Worm (Caenorhabditis elegans): ENCODE results near the gene Y57A10A.24.

Gene Y57A10A.24

DNA sequence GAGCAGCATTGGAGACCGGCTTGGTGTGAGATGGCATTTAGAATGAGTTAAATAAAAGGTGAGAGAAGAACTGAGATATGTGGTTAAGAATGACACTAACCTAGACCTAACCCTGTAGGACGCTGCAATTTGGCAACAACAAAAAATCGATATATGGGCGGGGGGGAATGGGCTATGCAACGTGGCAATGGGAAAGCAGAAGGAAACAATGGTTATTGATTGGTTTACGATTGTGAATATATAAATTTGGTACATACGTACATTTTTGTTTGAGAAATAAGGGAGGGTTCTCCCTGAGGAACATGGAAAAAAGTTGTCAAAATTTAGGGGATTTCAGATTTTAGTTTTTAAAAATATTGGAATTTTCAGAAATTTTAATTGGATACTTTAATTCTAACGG, 6.3 kb downstream of the Y57A10A.24 start, which contains the start of gene tag-276:
Gene tag-276 (minus strand): TSS at position 101 of the 400 bp plus-strand sequence.
- TF ChIP-seq unc-62 (GFP tag; optimal IDR thresholded peaks at IDR 0.05), result no peak

DNA sequence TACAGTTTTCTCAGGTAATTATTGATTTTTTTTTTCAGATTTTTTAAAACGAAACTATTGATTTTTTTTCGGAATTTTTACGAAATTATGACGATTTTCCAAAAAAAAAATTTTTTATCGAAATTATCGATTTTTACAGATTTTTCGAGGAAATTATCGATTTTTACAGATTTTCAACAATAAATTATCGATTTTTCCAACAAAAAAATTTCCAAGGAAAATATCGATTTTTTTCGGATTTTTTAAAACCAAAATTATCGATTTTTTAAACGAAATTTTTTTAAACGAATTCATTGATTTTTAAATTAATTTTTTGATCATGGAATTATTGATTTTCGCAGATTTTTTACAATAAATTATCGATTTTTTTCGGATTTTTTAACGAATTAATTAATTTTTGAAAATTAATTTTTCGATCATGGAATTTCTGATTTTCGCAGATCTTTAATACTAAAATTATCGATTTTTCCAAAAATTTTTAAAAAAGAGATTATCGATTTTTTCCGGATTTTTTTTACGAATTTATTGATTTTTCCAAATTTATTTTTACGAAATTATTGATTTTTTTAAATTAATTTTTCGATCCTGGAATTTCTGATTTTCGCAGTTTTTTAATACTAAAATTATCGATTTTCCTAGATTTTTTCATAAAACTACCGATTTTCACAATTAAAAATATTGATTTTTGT, 12.9 kb downstream of the Y57A10A.24 start:
- no peak for TF ChIP-seq unc-62 (GFP tag; optimal IDR thresholded peaks at IDR 0.05)

DNA sequence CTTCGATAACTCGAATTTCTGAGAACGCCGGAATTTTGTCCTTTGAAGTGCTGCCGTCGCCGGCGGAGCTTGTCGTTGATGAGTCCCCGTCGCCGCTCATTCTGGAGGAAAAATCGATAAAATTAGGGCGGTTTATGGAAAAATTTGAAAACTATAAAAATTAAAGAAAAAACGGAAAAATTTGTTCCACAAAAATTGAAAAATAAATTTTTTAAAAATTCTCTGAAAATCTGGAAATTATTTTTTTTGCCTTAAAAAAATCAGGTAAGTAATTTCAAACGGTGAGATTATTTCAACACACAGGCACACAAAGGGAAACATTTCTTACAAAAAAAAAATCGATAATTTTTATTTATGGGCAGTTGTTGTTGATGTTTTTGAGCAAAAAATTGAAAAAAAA, 13.8 kb downstream of the Y57A10A.24 start, which contains the start of gene parn-2:
Gene parn-2 (minus strand): TSS at position 101 of the 400 bp plus-strand sequence.
- no peak for TF ChIP-seq unc-62 (GFP tag; optimal IDR thresholded peaks at IDR 0.05)

DNA sequence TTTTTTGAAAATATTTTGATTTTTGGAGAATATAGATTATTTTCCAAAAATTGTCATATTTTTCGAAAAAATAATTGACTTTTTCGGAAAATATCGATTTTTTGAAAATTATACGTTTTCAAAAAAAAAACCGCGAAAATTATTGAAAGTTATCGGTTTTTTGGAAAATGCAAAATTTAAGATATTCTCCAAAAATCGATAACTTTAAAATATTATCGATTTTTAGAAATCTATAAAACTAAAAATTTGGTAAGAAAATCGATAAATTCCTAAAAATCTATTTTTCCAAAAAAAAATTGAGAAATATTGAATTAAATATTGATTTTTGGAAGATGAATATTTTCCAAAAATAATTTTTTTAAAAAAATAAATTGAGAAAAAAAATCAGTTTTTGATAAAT, 14.3 kb downstream of the Y57A10A.24 start:
- no peak for TF ChIP-seq unc-62 (GFP tag; optimal IDR thresholded peaks at IDR 0.05)

DNA sequence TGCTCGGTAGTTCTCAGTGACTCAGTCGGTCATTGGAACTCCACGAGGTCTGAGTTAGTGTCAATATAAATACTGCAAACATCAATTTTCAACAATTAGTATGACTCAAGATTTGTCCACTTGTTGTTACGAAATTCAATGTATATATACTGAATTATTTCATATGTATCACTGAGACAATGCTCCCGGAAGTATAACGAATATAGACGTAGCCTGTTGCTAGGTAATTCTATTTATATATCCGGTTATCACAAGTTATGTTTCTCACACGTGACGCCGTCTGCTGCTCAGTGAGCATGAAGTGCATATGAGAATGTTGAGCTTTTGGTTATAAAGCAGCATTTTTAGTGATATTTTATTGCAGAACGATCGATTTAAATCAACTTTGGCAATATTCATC, 17.8 kb downstream of the Y57A10A.24 start:
- TF ChIP-seq unc-62 (GFP tag; optimal IDR thresholded peaks at IDR 0.05), result no peak

DNA sequence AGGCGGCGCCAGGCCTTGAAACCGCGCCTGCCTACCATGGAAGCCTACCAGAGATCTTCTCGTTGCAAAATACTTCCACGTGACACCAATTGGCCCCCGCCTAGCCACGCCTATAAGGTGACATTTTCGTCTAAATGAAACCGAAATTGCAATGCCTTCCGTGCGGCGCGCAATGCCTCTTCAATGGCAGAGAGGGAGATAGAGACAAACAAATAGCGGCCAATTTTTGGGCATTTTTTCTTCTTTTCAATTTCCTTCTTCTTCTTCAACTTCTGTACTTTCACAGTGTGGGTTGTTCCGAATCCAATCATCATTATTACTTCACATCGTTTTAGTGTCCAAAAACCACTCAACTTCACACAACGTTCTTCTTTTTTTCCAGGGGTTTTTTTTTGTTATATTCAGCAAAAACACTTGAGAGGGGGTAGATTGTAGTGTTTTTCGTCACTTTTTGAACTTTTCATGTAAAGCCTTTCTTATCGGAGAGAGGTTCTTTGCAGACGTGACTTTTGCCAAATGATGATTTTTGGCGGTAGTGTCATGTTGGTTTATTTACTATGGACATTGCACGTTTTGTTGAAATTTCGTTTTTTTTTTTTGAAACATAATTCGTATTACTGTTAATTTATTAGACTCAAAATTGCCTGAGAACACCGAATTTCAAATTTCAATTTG, 18.5 kb downstream of the Y57A10A.24 start:
- no peak for TF ChIP-seq unc-62 (GFP tag; optimal IDR thresholded peaks at IDR 0.05)

DNA sequence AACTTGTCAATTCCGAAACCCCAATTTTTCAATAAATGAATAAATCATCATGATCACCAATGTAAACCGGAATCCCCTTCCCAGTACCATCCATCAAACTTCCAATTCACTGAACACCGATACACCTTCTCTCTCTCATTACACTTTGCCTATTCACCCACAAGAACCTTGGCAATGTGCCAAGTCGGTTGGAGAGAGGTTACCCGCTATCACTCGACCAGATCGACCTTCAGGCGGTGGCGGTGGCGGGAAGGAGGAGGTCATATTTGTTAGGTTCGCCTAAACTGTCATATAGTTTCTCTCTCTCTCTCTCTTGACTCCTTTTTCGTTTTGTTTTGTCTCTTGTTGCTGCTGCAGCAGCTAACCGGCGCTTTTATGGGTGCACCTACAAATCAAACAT, 19.8 kb downstream of the Y57A10A.24 start:
- TF ChIP-seq unc-62 (GFP tag; optimal IDR thresholded peaks at IDR 0.05), result no peak

DNA sequence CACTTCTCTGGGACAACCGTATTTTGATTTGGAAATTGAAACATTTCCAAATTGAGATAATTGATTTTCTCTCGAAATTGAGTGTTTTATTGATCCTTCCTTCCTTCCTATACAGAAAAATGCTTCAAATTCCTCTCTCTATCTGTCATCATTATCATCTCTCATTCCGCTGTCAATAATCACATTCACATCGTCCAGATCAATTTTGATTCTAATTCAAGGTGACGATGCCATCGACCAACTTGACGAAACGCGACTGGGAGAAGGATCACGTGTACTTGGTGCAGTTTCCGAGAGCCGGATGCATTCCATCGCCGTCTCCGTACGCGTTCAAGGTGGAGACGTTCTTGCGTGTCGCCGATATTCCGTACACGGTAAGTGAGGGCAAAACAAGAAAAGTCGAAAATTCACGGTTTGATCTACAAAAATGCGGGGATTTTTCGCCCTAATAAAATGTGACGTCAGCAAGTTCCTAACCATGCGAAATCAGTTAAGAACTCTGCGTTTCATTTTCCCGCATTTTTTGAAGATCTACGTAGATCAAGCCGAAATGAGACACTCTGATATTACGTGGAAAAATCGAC, 21.3 kb downstream of the Y57A10A.24 start, which contains the start of gene faxc-1:
Gene faxc-1 (plus strand): TSS at position 222 of the 584 bp plus-strand sequence.
- TF ChIP-seq unc-62 (GFP tag; optimal IDR thresholded peaks at IDR 0.05), result no peak

DNA sequence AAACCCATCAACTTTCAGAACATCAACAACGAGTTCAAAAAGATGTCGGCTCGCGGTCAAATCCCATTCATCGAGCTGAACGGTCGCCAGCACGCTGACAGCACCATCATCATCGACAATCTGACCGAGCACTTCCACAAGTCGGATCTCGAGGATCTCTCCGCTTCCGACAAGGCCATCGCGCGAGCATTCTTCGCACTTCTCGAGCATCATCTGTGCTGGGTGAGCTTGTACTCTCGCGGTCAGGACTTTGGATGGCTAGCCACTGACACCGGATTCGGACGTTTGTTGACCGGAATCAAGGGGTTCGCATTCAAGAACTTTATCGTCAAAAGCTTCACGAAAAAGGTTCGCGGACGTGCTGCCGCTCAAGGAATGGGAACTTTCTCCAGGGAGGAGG, 22.1 kb downstream of the Y57A10A.24 start:
- TF ChIP-seq unc-62 (GFP tag; optimal IDR thresholded peaks at IDR 0.05), result no peak

DNA sequence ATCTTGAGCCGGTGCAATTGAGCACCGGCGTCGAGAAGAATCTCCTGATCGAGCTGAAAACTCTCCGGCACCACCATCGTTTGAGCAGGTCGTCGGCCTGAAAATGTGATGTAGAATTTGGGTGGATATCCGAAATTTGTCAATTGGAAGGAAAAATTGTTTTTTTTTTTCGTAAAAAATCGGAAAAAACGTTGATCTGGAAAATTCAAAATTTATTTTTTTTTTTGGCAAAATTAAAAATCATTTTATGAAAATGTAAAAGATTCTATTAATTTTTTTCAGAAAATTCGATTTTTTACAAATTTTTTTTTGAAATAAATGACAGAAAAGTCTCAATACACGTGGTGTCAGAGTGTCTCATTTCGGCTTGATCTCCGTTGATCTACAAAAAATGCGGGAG, 23.4 kb downstream of the Y57A10A.24 start, which contains the start of gene tric-1B.1:
Gene tric-1B.1 (minus strand): TSS at position 101 of the 400 bp plus-strand sequence.
- no peak for TF ChIP-seq unc-62 (GFP tag; optimal IDR thresholded peaks at IDR 0.05)

DNA sequence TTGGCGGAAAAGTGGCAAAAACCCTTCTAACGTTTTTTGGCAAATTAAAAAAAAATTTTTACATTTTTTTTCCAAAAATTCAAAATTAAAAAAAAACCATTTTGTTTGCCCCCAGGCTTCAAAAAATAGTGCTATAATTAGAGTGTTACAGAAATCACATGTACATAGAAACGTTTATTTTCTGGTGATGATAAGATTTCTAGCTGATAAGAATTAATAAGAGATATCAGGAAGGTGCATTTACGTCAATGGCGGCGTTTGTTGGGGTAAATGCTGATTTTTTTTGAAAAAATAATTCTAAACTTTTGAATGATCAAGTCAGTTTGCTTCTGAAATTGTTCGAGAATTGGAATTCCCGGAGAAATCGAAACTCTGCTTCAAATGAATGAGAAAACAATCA, 24.1 kb downstream of the Y57A10A.24 start:
- TF ChIP-seq unc-62 (GFP tag; optimal IDR thresholded peaks at IDR 0.05), result no peak

DNA sequence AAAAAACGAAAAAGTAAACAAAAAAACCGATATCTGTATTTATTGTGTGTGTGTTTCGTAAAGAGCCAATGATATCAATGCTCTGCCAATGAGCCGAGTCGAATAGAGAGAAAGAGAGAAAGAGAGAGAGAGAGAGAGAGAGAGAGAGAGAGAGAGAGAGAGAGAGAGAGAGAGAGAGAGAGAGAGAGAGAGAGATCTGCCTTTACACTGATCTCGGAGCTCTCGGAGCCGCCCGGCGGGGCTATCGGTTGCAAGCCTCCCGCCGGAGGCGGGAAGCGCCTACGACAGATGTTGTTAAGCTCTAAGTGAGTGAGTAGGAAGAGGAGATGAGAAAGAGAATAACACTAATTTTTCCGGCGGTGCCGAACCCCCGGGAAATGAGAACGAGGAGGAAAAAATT, 26.1 kb downstream of the Y57A10A.24 start:
- TF ChIP-seq unc-62 (GFP tag; optimal IDR thresholded peaks at IDR 0.05), result no peak

DNA sequence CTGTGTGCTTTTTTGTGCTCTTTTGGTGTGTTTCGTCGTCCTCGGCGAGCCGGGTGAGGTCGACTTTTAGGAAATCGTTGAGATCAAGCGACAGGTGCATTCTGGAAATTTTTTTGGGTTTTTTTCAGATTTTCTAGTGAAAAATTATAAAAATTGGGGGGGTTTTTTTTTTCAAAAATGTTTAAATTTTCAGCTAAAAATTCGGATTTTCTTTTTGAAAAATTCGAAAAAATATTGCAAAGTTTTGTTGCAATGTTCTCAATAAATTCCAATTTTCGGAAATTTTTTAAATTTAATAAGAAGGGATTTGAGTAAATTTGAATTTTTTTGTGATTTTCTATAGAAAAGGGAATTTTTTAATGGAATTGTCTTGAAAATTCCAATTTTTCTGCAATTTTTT, 32.2 kb downstream of the Y57A10A.24 start, which contains the start of gene Y57A10A.27:
Gene Y57A10A.27 (minus strand): TSS at position 101 of the 400 bp plus-strand sequence.
- TF ChIP-seq unc-62 (GFP tag; optimal IDR thresholded peaks at IDR 0.05), result no peak

DNA sequence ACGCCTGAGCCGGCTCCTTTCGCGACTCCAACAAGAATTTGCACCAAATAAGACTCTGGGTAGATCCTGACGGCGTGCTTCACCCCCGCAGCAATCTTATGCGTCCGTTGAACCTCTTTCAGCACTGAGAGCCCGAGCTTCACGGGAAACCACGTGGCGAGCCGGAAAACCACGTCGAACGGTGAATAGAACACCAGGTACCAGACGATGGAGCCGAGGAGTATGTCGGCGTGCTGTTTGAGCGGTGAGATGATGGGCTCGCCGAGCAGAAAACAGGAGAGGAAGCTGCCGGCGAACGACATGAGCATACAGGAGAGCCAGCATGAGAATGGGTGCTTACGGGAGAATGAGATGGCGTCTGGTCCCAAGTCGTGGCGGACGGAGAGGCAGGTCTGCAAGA, 35.9 kb downstream of the Y57A10A.24 start:
- TF ChIP-seq unc-62 (GFP tag; optimal IDR thresholded peaks at IDR 0.05), result no peak

DNA sequence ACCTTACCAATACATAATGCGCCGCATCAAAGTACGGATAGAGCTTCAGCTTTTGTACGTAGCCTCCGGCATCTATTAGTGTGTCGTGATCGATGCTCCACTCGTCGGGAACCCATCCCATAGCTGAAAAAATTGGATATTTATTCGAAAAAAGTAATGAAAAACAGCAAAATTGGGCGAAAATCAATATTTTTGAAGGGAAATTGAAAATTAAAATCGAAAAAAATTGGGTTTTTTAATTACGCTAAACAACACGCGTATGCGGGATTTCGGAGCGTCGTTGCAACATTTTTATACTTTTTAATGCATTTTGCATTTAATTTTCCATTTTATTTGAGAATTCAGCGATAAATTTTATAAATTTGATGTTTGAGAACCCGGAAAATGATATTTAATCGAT, 36.5 kb downstream of the Y57A10A.24 start, which contains the start of the genes tric-1B.2 and Y57A10A.29:
Gene tric-1B.2 (minus strand): TSS at position 129 of the 400 bp plus-strand sequence.
Gene Y57A10A.29 (plus strand): TSS at position 303 of the 400 bp plus-strand sequence.
- TF ChIP-seq unc-62 (GFP tag; optimal IDR thresholded peaks at IDR 0.05), result no peak

DNA sequence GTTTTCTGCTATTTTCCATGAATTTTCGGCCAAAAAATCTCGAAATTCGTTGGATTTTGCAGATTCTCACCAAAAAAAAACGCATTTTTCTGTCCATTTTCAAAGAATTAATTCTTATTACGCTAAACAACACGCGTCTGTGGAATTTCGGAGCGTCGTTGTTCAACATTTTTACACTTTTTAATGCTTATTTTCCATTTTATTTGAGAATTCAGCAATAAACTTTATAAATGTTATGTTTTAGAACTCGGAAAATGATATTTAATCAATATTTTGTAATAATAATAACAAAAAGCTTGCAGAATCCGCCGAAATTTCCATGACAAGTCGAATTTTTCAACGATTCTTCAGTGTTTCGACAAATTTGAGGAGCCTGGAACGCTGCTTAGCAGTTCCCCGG, 37.6 kb downstream of the Y57A10A.24 start, which contains the start of gene ife-5:
Gene ife-5 (plus strand): TSS at position 301 of the 400 bp plus-strand sequence.
- TF ChIP-seq unc-62 (GFP tag; optimal IDR thresholded peaks at IDR 0.05), result no peak
